Worm (Caenorhabditis elegans) whole organism, mixed stage, embryonic: ENCODE measurements around the gene gpr-2.

Source experiments
- M03D4.4 ChIP-seq: sonication (generic microtip); optimal IDR thresholded peaks from 2 replicates; lab custom pipeline; 2017; ENCODE audit warnings: mild to moderate bottlenecking, missing genetic modification characterization, missing compliant biosample characterization
- blmp-1 ChIP-seq: fragments of 150-350 bp; optimal IDR thresholded peaks from 2 replicates; lab custom pipeline; 2014; ENCODE audit warnings: missing biosample characterization, missing genetic modification characterization
- ceh-39 ChIP-seq: fragments of 150-350 bp; optimal IDR thresholded peaks from 2 replicates; lab custom pipeline; 2014; ENCODE audit warnings: missing biosample characterization, missing genetic modification characterization
- ceh-43 ChIP-seq: fragments of 200-800 bp; sonication (Bioruptor generic); optimal IDR thresholded peaks from 2 replicates; lab custom pipeline; 2018; ENCODE audit warnings: mild to moderate bottlenecking, missing genetic modification characterization, moderate library complexity, missing compliant biosample characterization
- ceh-83 ChIP-seq: fragments of 200-800 bp; sonication (Bioruptor generic); optimal IDR thresholded peaks from 2 replicates; lab custom pipeline; 2018; ENCODE audit warnings: mild to moderate bottlenecking, missing genetic modification characterization, missing compliant biosample characterization
- cnd-1 ChIP-seq: fragments of 200-800 bp; sonication (Bioruptor generic); optimal IDR thresholded peaks from 2 replicates; lab custom pipeline; 2018; ENCODE audit warnings: mild to moderate bottlenecking, missing genetic modification characterization, missing compliant biosample characterization
- drap-1 ChIP-seq: fragments of 200-800 bp; sonication (Bioruptor generic); optimal IDR thresholded peaks from 3 replicates; lab custom pipeline; 2018; ENCODE audit warnings: mild to moderate bottlenecking, missing genetic modification characterization, missing compliant biosample characterization
- elt-1 ChIP-seq: sonication (generic microtip); optimal IDR thresholded peaks from 2 replicates; lab custom pipeline; 2017; ENCODE audit warnings: missing genetic modification characterization, mild to moderate bottlenecking, missing compliant biosample characterization, antibody characterized with exemption, moderate library complexity, borderline replicate concordance; ENCODE audit not compliant: insufficient read depth
- elt-3 ChIP-seq: fragments of 150-350 bp; optimal IDR thresholded peaks from 2 replicates; lab custom pipeline; 2014; ENCODE audit warnings: missing biosample characterization, missing genetic modification characterization
- flh-1 ChIP-seq: fragments of 200-800 bp; sonication (Bioruptor generic); optimal IDR thresholded peaks from 2 replicates; lab custom pipeline; 2018; ENCODE audit warnings: mild to moderate bottlenecking, missing genetic modification characterization, moderate library complexity, missing compliant biosample characterization
- ham-2 ChIP-seq: fragments of 200-800 bp; sonication (Bioruptor generic); optimal IDR thresholded peaks from 2 replicates; lab custom pipeline; 2018; ENCODE audit warnings: mild to moderate bottlenecking, missing genetic modification characterization, missing compliant biosample characterization
- hlh-1 ChIP-seq: fragments of 150-350 bp; optimal IDR thresholded peaks from 2 replicates; lab custom pipeline; 2014; ENCODE audit warnings: missing biosample characterization, missing genetic modification reagents, missing genetic modification characterization
- lin-13 ChIP-seq: fragments of 150-350 bp; optimal IDR thresholded peaks from 2 replicates; lab custom pipeline; 2014; ENCODE audit warnings: missing biosample characterization, missing genetic modification characterization
- lin-32 ChIP-seq: fragments of 200-800 bp; sonication (Bioruptor generic); optimal IDR thresholded peaks from 2 replicates; lab custom pipeline; 2018; ENCODE audit warnings: mild to moderate bottlenecking, missing genetic modification characterization, missing compliant biosample characterization
- lsy-2 ChIP-seq: fragments of 150-350 bp; optimal IDR thresholded peaks from 2 replicates; lab custom pipeline; 2014; ENCODE audit warnings: missing biosample characterization, missing genetic modification characterization
- mab-5 ChIP-seq: fragments of 150-350 bp; optimal IDR thresholded peaks from 2 replicates; lab custom pipeline; 2014; ENCODE audit warnings: missing biosample characterization, missing genetic modification characterization
- mep-1 ChIP-seq: fragments of 150-350 bp; optimal IDR thresholded peaks from 2 replicates; lab custom pipeline; 2017; ENCODE audit warnings: missing biosample characterization, missing genetic modification reagents, missing genetic modification characterization, inconsistent platforms
- nhr-12 ChIP-seq: fragments of 150-350 bp; optimal IDR thresholded peaks from 2 replicates; lab custom pipeline; 2014; ENCODE audit warnings: missing biosample characterization, missing genetic modification characterization
- nhr-2 ChIP-seq: fragments of 150-350 bp; optimal IDR thresholded peaks from 2 replicates; lab custom pipeline; 2014; ENCODE audit warnings: missing biosample characterization, missing genetic modification characterization
- nhr-237 ChIP-seq: fragments of 150-350 bp; optimal IDR thresholded peaks from 2 replicates; lab custom pipeline; 2014; ENCODE audit warnings: missing biosample characterization, missing genetic modification characterization
- nhr-28 ChIP-seq: fragments of 150-350 bp; optimal IDR thresholded peaks from 2 replicates; lab custom pipeline; 2014; ENCODE audit warnings: missing biosample characterization, missing genetic modification characterization
- nhr-76 ChIP-seq: sonication (generic microtip); optimal IDR thresholded peaks from 2 replicates; lab custom pipeline; 2017; ENCODE audit warnings: missing biosample characterization, missing genetic modification characterization
- pha-4 ChIP-seq: fragments of 150-350 bp; optimal IDR thresholded peaks from 2 replicates; lab custom pipeline; 2018; ENCODE audit warnings: missing biosample characterization, missing genetic modification reagents, missing genetic modification characterization
- sem-2 ChIP-seq: fragments of 200-800 bp; sonication (Bioruptor generic); optimal IDR thresholded peaks from 2 replicates; lab custom pipeline; 2018; ENCODE audit warnings: mild to moderate bottlenecking, missing genetic modification characterization, missing compliant biosample characterization
- snpc-4 ChIP-seq: fragments of 150-350 bp; optimal IDR thresholded peaks from 2 replicates; lab custom pipeline; 2014; ENCODE audit warnings: missing biosample characterization, missing genetic modification characterization
- tbx-8 ChIP-seq: fragments of 200-800 bp; sonication (Bioruptor generic); optimal IDR thresholded peaks from 2 replicates; lab custom pipeline; 2018; ENCODE audit warnings: mild to moderate bottlenecking, missing genetic modification characterization, moderate library complexity, missing compliant biosample characterization
- unc-120 ChIP-seq: sonication (generic microtip); optimal IDR thresholded peaks from 2 replicates; lab custom pipeline; 2017; ENCODE audit warnings: missing genetic modification characterization, missing compliant biosample characterization; ENCODE audit not compliant: poor library complexity, severe bottlenecking
- unc-39 ChIP-seq: fragments of 150-350 bp; optimal IDR thresholded peaks from 2 replicates; lab custom pipeline; 2014; ENCODE audit warnings: missing biosample characterization, missing genetic modification characterization
- unc-62 ChIP-seq: fragments of 150-350 bp; optimal IDR thresholded peaks from 2 replicates; lab custom pipeline; 2014; ENCODE audit warnings: missing biosample characterization, missing genetic modification reagents, missing genetic modification characterization
- zip-8 ChIP-seq: fragments of 150-350 bp; optimal IDR thresholded peaks from 2 replicates; lab custom pipeline; 2014; ENCODE audit warnings: missing biosample characterization, missing genetic modification characterization
- ztf-11 ChIP-seq: fragments of 150-350 bp; optimal IDR thresholded peaks from 2 replicates; lab custom pipeline; 2014; ENCODE audit warnings: missing biosample characterization, missing genetic modification characterization

gpr-2 gene

DNA sequence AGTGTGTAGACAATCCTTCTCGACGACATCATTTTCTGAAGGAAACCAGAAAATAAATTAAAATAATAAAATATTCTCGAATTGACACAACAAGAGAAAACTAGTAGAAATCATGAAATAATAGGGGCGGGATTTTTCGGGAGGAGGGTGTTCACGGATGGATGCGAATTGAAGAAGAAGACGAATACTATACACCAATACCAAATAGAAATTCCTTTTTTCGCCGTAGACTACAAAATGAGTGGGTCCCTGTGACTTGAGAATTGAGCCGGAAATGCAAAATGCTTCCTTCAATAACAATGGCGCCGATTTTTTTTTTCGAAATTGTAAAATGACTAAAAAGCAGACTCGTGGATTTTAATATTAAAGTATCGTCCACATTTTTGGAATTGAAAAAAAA lies 8.1 kb upstream of the gpr-2 start, which contains the start of gene nlp-48:
nlp-48 (minus strand) TSS at position 101 of the 400 bp plus-strand sequence.
- TF ChIP-seq nhr-28 (tag; lab: Kevin White, UChicago) (no peak), nhr-76 (tag; lab: Kevin White, UChicago) (no peak), mab-5 (tag; lab: Kevin White, UChicago) (no peak), ceh-43 (no peak), elt-1 (no peak), lin-13 (tag; lab: Kevin White, UChicago) (no peak), ztf-11 (tag; lab: Kevin White, UChicago) (no peak), hlh-1 (tag; lab: Kevin White, UChicago) (no peak)

DNA sequence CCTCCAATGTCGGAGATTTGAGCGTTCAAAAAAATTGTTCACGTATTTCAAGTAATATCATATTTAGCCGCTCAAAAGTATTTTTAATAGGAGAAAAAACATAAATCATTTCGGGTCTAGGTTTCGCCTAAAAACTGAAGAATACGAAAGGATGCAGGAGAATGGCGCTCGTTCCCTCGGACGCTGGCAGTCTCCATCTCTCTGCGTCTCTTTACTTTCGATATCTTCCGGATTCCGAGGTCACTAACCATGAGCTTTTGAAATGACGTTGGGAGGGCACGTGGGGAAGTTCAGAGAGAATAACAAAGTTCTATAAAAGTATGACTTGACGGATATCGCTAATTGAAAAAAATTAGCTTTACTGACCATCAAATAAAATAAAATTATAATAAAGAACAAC lies 2.0 kb downstream of the gpr-2 start:
- TF ChIP-seq nhr-2, result no peak
- no peak for TF ChIP-seq elt-1
- TF ChIP-seq ceh-43, result no peak
- TF ChIP-seq lin-13 (tag; lab: Kevin White, UChicago), result no peak
- TF ChIP-seq zip-8 (tag; lab: Kevin White, UChicago), result no peak
- TF ChIP-seq unc-120 (tag; lab: Kevin White, UChicago), result no peak
- no peak for TF ChIP-seq nhr-237 (tag; lab: Kevin White, UChicago)
- no peak for TF ChIP-seq blmp-1
- no peak for TF ChIP-seq ham-2
- TF ChIP-seq elt-3 (tag; lab: Kevin White, UChicago), result no peak
- TF ChIP-seq ceh-39 (tag; lab: Kevin White, UChicago), result no peak
- no peak for TF ChIP-seq ztf-11 (tag; lab: Kevin White, UChicago)
- TF ChIP-seq mab-5 (tag; lab: Kevin White, UChicago), result no peak
- TF ChIP-seq nhr-28 (tag; lab: Kevin White, UChicago), result no peak
- TF ChIP-seq M03D4.4, result no peak
- TF ChIP-seq snpc-4, result no peak
- no peak for TF ChIP-seq unc-62
- TF ChIP-seq sem-2 (GFP tag; lab: Kevin White, UChicago), result no peak
- TF ChIP-seq unc-39 (tag; lab: Kevin White, UChicago), result no peak

ce11 chrIII:9390007-9390406 lies 3.0 kb downstream of the gpr-2 start, which contains the start of gene slc-17.2:
Gene slc-17.2, minus strand, starts transcription at chrIII:9390107.
- TF ChIP-seq snpc-4 (no peak), blmp-1 (no peak), mab-5 (tag; lab: Kevin White, UChicago) (no peak), ham-2 (no peak), elt-3 (tag; lab: Kevin White, UChicago) (no peak), mep-1 (tag; lab: Kevin White, UChicago) (no peak), hlh-1 (tag; lab: Kevin White, UChicago) (no peak), flh-1 (GFP tag; lab: Kevin White, UChicago) (no peak), unc-62 (no peak), lin-32 (GFP tag; lab: Kevin White, UChicago) (no peak), unc-120 (tag; lab: Kevin White, UChicago) (no peak), nhr-2 (no peak), drap-1 (GFP tag; lab: Kevin White, UChicago) (no peak)

DNA sequence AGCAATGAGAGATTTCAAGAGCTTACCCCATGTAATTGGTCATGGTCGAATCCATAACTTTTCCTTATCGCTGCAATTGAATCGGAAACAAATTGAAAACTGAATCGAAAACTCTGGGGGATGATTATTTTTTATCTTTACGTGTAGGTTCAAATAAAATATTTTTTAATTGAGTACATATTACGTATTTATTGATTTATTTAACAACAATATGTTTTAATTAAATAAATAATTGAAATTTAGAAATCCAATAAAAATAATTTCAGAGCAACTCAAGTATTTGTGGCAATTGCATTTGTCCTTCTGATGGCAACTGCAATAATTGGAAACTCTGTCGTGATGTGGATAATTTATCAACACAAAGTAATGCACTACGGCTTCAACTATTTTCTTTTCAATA lies 7.4 kb downstream of the gpr-2 start, which contains the start of gene C38C10.3:
C38C10.3 (minus strand) TSS at position 101 of the 400 bp plus-strand sequence.
- TF ChIP-seq ztf-11 (tag; lab: Kevin White, UChicago), result no peak
- no peak for TF ChIP-seq zip-8 (tag; lab: Kevin White, UChicago)
- no peak for TF ChIP-seq pha-4
- TF ChIP-seq mab-5 (tag; lab: Kevin White, UChicago), result no peak
- TF ChIP-seq ceh-83, result no peak
- TF ChIP-seq unc-62, result no peak
- no peak for TF ChIP-seq sem-2 (GFP tag; lab: Kevin White, UChicago)
- TF ChIP-seq nhr-76 (tag; lab: Kevin White, UChicago), result no peak
- TF ChIP-seq hlh-1 (tag; lab: Kevin White, UChicago), result no peak
- no peak for TF ChIP-seq elt-3 (tag; lab: Kevin White, UChicago)
- no peak for TF ChIP-seq unc-120 (tag; lab: Kevin White, UChicago)
- TF ChIP-seq lsy-2, result no peak
- TF ChIP-seq mep-1 (tag; lab: Kevin White, UChicago), result no peak
- TF ChIP-seq, all 35 proteins: peak for 0

DNA sequence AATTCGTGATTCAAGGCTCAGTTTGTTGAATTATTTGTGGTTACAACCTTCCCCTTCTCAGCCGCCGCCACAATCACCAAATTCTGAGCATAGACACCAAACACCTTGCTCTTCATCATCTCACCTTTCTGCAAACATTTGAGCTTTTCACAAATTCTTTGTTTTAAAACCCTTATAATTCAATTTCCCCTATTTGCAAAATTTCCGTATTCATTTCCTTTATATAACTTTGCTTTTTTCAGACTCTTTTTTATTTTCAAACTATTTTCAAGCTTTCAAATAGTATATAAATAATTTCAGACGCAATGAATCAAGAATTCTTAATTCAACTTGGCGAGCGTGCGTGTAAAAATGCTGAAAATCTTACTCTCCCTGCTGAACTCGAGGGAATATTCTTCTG lies 9.5 kb downstream of the gpr-2 start, which contains the start of gene tkr-1:
tkr-1 (plus strand) TSS at position 301 of the 400 bp plus-strand sequence.
- TF ChIP-seq nhr-28 (tag; lab: Kevin White, UChicago) (no peak), tbx-8 (no peak), unc-120 (tag; lab: Kevin White, UChicago) (no peak), zip-8 (tag; lab: Kevin White, UChicago) (no peak), mep-1 (tag; lab: Kevin White, UChicago) (no peak), cnd-1 (no peak), nhr-12 (tag; lab: Kevin White, UChicago) (no peak), ceh-83 (no peak), snpc-4 (no peak), ham-2 (no peak), elt-1 (no peak)
